Fruit fly (Drosophila melanogaster) whole organism, pupa: Measurements from ENCODE around the gene CG14731.
"Not testable (repeated sequence)": the region's sequence is repeated elsewhere in the genome, so short reads cannot be mapped to it uniquely, and the experiment has no call there.

Experiments
- CG10348 ChIP-seq: fragments of 200-800 bp; sonication (Bioruptor generic); IDR thresholded peaks from 2 replicates; pipeline ENCODE4 v1.3.6; 2022; ENCODE audit warnings: missing biosample characterization, missing genetic modification characterization
- CG12605 ChIP-seq: fragments of 200-800 bp; sonication (Bioruptor generic); IDR thresholded peaks from 2 replicates; pipeline ENCODE4 v1.3.6; 2022; ENCODE audit warnings: missing biosample characterization, missing genetic modification characterization
- CG13204 ChIP-seq: fragments of 200-800 bp; sonication (Bioruptor generic); optimal IDR thresholded peaks from 2 replicates; lab custom pipeline; 2018; ENCODE audit warnings: missing biosample characterization, mild to moderate bottlenecking, missing genetic modification characterization, moderate library complexity
- CG14655 ChIP-seq: fragments of 200-800 bp; sonication (Bioruptor generic); optimal IDR thresholded peaks from 3 replicates; lab custom pipeline; 2017; ENCODE audit warnings: mild to moderate bottlenecking, missing biosample characterization, missing genetic modification reagents, missing genetic modification characterization
- CG15710 ChIP-seq: fragments of 200-800 bp; sonication (Bioruptor generic); optimal IDR thresholded peaks from 2 replicates; lab custom pipeline; 2018; ENCODE audit warnings: missing biosample characterization, mild to moderate bottlenecking, missing genetic modification characterization, moderate library complexity
- CG17806 ChIP-seq: fragments of 200-800 bp; sonication (Bioruptor generic); optimal IDR thresholded peaks from 2 replicates; lab custom pipeline; 2018; ENCODE audit warnings: missing biosample characterization, mild to moderate bottlenecking, missing genetic modification characterization, moderate library complexity
- CG32121 ChIP-seq: fragments of 200-800 bp; sonication (Bioruptor generic); IDR thresholded peaks from 2 replicates; pipeline ENCODE4 v1.3.6; 2022; ENCODE audit warnings: missing biosample characterization, missing genetic modification characterization
- CG34367 ChIP-seq: fragments of 200-800 bp; sonication (Bioruptor generic); optimal IDR thresholded peaks from 2 replicates; lab custom pipeline; 2018; ENCODE audit warnings: missing biosample characterization, mild to moderate bottlenecking, missing genetic modification characterization
- CG4496 ChIP-seq: fragments of 200-800 bp; sonication (Bioruptor generic); IDR thresholded peaks from 3 replicates; pipeline ENCODE4 v1.3.6; 2022; ENCODE audit warnings: missing biosample characterization, missing genetic modification characterization
- CG8159 ChIP-seq: fragments of 200-800 bp; sonication (Bioruptor generic); optimal IDR thresholded peaks from 3 replicates; lab custom pipeline; 2018; ENCODE audit warnings: missing biosample characterization, mild to moderate bottlenecking, missing genetic modification characterization, moderate library complexity
- CG8301 ChIP-seq: fragments of 200-800 bp; sonication (Bioruptor generic); optimal IDR thresholded peaks from 2 replicates; lab custom pipeline; 2018; ENCODE audit warnings: missing biosample characterization, mild to moderate bottlenecking, missing genetic modification characterization
- CG9948 ChIP-seq: fragments of 200-800 bp; sonication (Bioruptor generic); optimal IDR thresholded peaks from 2 replicates; lab custom pipeline; 2018; ENCODE audit warnings: missing biosample characterization, mild to moderate bottlenecking, missing genetic modification characterization, moderate library complexity
- D1 ChIP-seq: fragments of 200-800 bp; sonication (Bioruptor generic); optimal IDR thresholded peaks from 2 replicates; lab custom pipeline; 2018; ENCODE audit warnings: missing biosample characterization, mild to moderate bottlenecking, missing genetic modification characterization, moderate library complexity
- EcR ChIP-seq: fragments of 200-800 bp; sonication (Bioruptor generic); optimal IDR thresholded peaks from 3 replicates; lab custom pipeline; 2019; ENCODE audit warnings: missing biosample characterization, missing genetic modification characterization, mild to moderate bottlenecking, moderate library complexity, missing genetic modification reagents
- Ets98B ChIP-seq: fragments of 200-800 bp; sonication (Bioruptor generic); IDR thresholded peaks from 2 replicates; pipeline ENCODE4 v1.3.6; 2022; ENCODE audit warnings: missing biosample characterization, missing genetic modification characterization
- Pif1A ChIP-seq: fragments of 200-800 bp; sonication (Bioruptor generic); optimal IDR thresholded peaks from 3 replicates; lab custom pipeline; 2016; ENCODE audit warnings: missing biosample characterization, missing genetic modification characterization
- Pif1B ChIP-seq: fragments of 200-800 bp; sonication (Bioruptor generic); optimal IDR thresholded peaks from 3 replicates; lab custom pipeline; 2016; ENCODE audit warnings: missing biosample characterization, missing genetic modification characterization
- Snoo ChIP-seq: fragments of 200-800 bp; sonication (Bioruptor generic); optimal IDR thresholded peaks from 3 replicates; lab custom pipeline; 2017; ENCODE audit warnings: missing biosample characterization, mild to moderate bottlenecking, missing genetic modification characterization, inconsistent platforms
- fd96Ca ChIP-seq: fragments of 200-800 bp; sonication (Bioruptor generic); IDR thresholded peaks from 3 replicates; pipeline ENCODE4 v1.3.6; 2022; ENCODE audit warnings: missing biosample characterization, missing genetic modification characterization
- gl ChIP-seq: fragments of 200-800 bp; sonication (Bioruptor generic); optimal IDR thresholded peaks from 2 replicates; lab custom pipeline; 2018; ENCODE audit warnings: missing biosample characterization, mild to moderate bottlenecking, missing genetic modification characterization
- rn ChIP-seq: fragments of 200-800 bp; sonication (Bioruptor generic); IDR thresholded peaks from 2 replicates; pipeline ENCODE4 v1.3.6; 2022; ENCODE audit warnings: missing biosample characterization, missing genetic modification characterization

The CG14731 gene

DNA sequence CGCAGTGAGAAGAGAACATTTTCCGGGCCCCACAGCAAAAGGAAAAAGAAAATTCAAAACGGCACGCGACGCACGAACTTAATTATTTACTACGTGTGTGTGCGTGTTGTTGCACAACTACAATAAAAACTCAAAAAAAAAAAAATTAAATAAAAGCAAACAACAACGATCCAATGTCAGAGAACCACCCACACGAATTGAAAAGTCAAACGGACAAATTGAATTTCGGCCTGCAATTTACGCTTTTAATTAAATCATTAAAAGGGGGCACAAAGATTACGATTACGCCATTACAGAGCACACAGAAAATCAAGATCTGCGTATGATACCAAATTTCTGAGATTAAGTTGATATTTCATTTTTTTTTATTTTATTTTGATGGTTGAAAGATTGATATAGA, 16.9 kb downstream of the CG14731 start:
- no peak for TF ChIP-seq Ets98B (GFP tag; lab: Robert Waterston, UW)
- TF ChIP-seq CG8159 (tag; lab: Kevin White, UChicago), result no peak
- no peak for TF ChIP-seq Snoo (tag; lab: Kevin White, UChicago)
- TF ChIP-seq CG12605 (GFP tag; lab: Robert Waterston, UW), result no peak
- TF ChIP-seq CG34367, result no peak
- no peak for TF ChIP-seq CG9948 (tag; lab: Kevin White, UChicago)
- TF ChIP-seq fd96Ca (GFP tag; lab: Robert Waterston, UW), result no peak
- no peak for TF ChIP-seq CG13204 (GFP tag; lab: Kevin White, UChicago)
- TF ChIP-seq rn (GFP tag; lab: Robert Waterston, UW), result no peak
- TF ChIP-seq CG32121 (GFP tag; lab: Robert Waterston, UW), result no peak
- TF ChIP-seq EcR (GFP tag; lab: Kevin White, UChicago), result no peak
- no peak for TF ChIP-seq D1

dm6 chr3R:11948903-11949358, 17.9 kb downstream of the CG14731 start, which contains the start of gene Cad87A:
Cad87A (minus strand) TSS chr3R:11949129.
- TF ChIP-seq gl (tag; lab: Kevin White, UChicago) (peak; percentile 12), fd96Ca (GFP tag; lab: Robert Waterston, UW) (no peak), EcR (GFP tag; lab: Kevin White, UChicago) (peak; percentile 43), CG32121 (GFP tag; lab: Robert Waterston, UW) (no peak), CG8159 (tag; lab: Kevin White, UChicago) (peak; percentile 7)

- TF ChIP-seq CG32121 (GFP tag; lab: Robert Waterston, UW), result no peak
- TF ChIP-seq CG14655 (GFP tag; lab: Kevin White, UChicago), result no peak
- TF ChIP-seq Pif1A (GFP tag; lab: Kevin White, UChicago), result no peak
- no peak for TF ChIP-seq CG9948 (tag; lab: Kevin White, UChicago)
- TF ChIP-seq gl (tag; lab: Kevin White, UChicago), result no peak
- no peak for TF ChIP-seq Snoo (tag; lab: Kevin White, UChicago)
- TF ChIP-seq CG34367, result no peak
- TF ChIP-seq CG8301 (tag; lab: Kevin White, UChicago), result no peak
- TF ChIP-seq fd96Ca (GFP tag; lab: Robert Waterston, UW), result no peak
- TF ChIP-seq Ets98B (GFP tag; lab: Robert Waterston, UW), result no peak
- TF ChIP-seq CG17806, result no peak
- TF ChIP-seq CG12605 (GFP tag; lab: Robert Waterston, UW), result no peak
- no peak for TF ChIP-seq CG10348 (GFP tag; lab: Robert Waterston, UW)
- TF ChIP-seq CG4496 (GFP tag; lab: Robert Waterston, UW), result no peak
- no peak for TF ChIP-seq CG15710 (tag; lab: Kevin White, UChicago)
These were observed 18.4 kb downstream of the CG14731 start, which contains the start of gene CG31211 for dm6 chr3R:11949387-11950029. CG31211 (plus strand) TSS chr3R:11949680.

dm6 chr3R:11956444-11956843, 25.4 kb downstream of the CG14731 start, which contains the start of gene Hsp70Aa:
Hsp70Aa (minus strand) TSS chr3R:11956544.
- TF ChIP-seq rn (GFP tag; lab: Robert Waterston, UW); Pif1B (GFP tag; lab: Kevin White, UChicago); D1: not testable (repeated sequence)

DNA sequence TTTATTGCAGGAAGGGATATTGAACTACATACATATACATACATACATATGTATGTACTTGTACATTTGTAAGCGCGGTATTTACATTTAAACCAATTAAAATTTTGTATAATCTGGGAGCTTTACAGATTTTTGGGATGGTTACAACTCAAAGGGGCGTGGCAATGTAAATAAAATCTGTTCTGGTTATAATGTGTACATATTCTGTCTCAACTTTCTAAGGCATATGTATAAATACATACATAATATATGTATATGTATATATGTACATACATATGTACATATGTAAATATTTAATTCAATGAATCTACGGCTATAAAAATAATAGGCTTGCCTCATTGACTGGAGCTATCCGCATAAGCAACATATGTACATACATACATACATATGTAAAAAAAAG, 26.3 kb downstream of the CG14731 start:
- TF ChIP-seq CG34367, result no peak
- TF ChIP-seq gl (tag; lab: Kevin White, UChicago), result no peak
- no peak for TF ChIP-seq CG13204 (GFP tag; lab: Kevin White, UChicago)
- no peak for TF ChIP-seq CG17806
- TF ChIP-seq Snoo (tag; lab: Kevin White, UChicago), result no peak
- TF ChIP-seq CG32121 (GFP tag; lab: Robert Waterston, UW), result no peak
- TF ChIP-seq Pif1B (GFP tag; lab: Kevin White, UChicago), result no peak
- TF ChIP-seq fd96Ca (GFP tag; lab: Robert Waterston, UW), result no peak
- no peak for TF ChIP-seq CG4496 (GFP tag; lab: Robert Waterston, UW)
- no peak for TF ChIP-seq Pif1A (GFP tag; lab: Kevin White, UChicago)
- no peak for TF ChIP-seq CG14655 (GFP tag; lab: Kevin White, UChicago)
- TF ChIP-seq, all 21 proteins: peak for 0

DNA sequence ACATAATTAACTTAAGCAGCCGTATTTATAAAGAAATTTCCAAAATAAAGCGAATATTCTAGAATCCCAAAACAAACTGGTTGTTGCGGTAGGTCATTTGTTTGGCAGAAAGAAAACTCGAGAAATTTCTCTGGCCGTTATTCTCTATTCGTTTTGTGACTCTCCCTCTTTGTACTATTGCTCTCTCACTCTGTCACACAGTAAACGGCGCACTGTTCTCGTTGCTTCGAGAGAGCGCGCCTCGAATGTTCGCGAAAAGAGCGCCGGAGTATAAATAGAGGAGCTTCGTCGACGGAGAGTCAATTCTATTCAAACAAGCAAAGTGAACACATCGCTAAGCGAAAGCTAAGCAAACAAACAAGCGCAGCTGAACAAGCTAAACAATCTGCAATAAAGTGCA, 27.2 kb downstream of the CG14731 start, which contains the start of gene Hsp70Ab:
Gene Hsp70Ab, plus strand, starts transcription at position 301 of the 400 bp plus-strand sequence.
- TF ChIP-seq CG15710 (tag; lab: Kevin White, UChicago); CG13204 (GFP tag; lab: Kevin White, UChicago); CG10348 (GFP tag; lab: Robert Waterston, UW): not testable (repeated sequence)
